Worm (Caenorhabditis elegans): ENCODE measurements around the gene sir-2.2.

DNA sequence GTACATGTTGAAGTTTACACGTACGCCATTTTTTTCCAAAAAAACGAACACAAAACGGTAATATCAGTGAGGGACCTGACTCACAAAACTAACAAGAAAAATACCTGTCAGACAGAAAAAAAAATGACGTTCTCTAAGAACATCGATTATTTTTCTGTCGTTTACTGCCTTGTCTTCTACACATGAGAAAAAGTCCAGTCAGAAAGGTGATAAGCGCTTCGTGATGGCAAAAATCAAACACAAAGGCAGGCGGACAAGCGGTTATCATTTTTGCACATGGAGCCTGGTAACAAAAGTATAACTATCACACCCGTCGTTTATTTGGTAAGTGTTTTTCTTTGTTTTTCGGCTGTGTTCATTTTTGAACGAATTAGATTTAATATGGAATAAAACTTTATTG lies 6.0 kb downstream of the sir-2.2 start, which contains the start of gene F46G10.4:
- TF ChIP-seq unc-62 (GFP tag; optimal IDR thresholded peaks at IDR 0.05 in 1 of 2) = no peak
- no peak for TF ChIP-seq unc-62 (tag; optimal IDR thresholded peaks at IDR 0.05)
- TF ChIP-seq lin-39 (tag; optimal IDR thresholded peaks at IDR 0.05) = no peak
- TF ChIP-seq nhr-11 (tag; optimal IDR thresholded peaks at IDR 0.05) = no peak
- no peak for TF ChIP-seq madf-9 (GFP tag; conservative IDR thresholded peaks at IDR 0.05)
- no peak for TF ChIP-seq lin-13 (GFP tag; optimal IDR thresholded peaks at IDR 0.05)
- no peak for TF ChIP-seq unc-39 (tag; optimal IDR thresholded peaks at IDR 0.05)
- no peak for TF ChIP-seq dpl-1 (GFP tag; optimal IDR thresholded peaks at IDR 0.05)
- no peak for TF ChIP-seq egl-43 (GFP tag; IDR thresholded peaks at IDR 0.05)
- TF ChIP-seq set-16 (GFP tag; IDR thresholded peaks at IDR 0.05) = no peak
- no peak for TF ChIP-seq zag-1 (tag; optimal IDR thresholded peaks at IDR 0.05)
- TF ChIP-seq skn-1 (tag; optimal IDR thresholded peaks at IDR 0.05) = no peak
- TF ChIP-seq F44E2.7 (GFP tag; IDR thresholded peaks at IDR 0.05) = no peak
- TF ChIP-seq fkh-10 (GFP tag; optimal IDR thresholded peaks at IDR 0.05) = no peak
- no peak for TF ChIP-seq daf-8 (GFP tag; IDR thresholded peaks at IDR 0.05)
